Fruit fly (Drosophila melanogaster) whole organism, embryonic: Measurements from ENCODE around the gene CG5968.

Experiments
- Antp ChIP-seq: fragments of 200-800 bp; sonication (Bioruptor generic); optimal IDR thresholded peaks from 3 replicates; lab custom pipeline; 2016; ENCODE audit warnings: missing biosample characterization, missing genetic modification characterization
- Asciz ChIP-seq: fragments of 200-800 bp; sonication (Bioruptor generic); optimal IDR thresholded peaks from 2 replicates; lab custom pipeline; 2017; ENCODE audit warnings: missing biosample characterization, mild to moderate bottlenecking, missing genetic modification characterization, missing genetic modification reagents
- Bgb ChIP-seq: fragments of 200-800 bp; sonication (Bioruptor generic); IDR thresholded peaks from 2 replicates; pipeline ENCODE4 v1.3.6; 2022; ENCODE audit warnings: missing biosample characterization, missing genetic modification characterization; ENCODE audit not compliant: partially characterized antibody
- CG1024 ChIP-seq: fragments of 200-800 bp; sonication (Bioruptor generic); IDR thresholded peaks from 2 replicates; pipeline ENCODE4 v1.3.6; 2022; ENCODE audit warnings: missing biosample characterization, missing genetic modification characterization
- CG10321 ChIP-seq: fragments of 200-800 bp; sonication (Bioruptor generic); IDR thresholded peaks from 2 replicates; pipeline ENCODE4 v1.3.6; 2022; ENCODE audit warnings: missing biosample characterization, missing genetic modification characterization
- CG10979 ChIP-seq: fragments of 200-800 bp; sonication (Bioruptor generic); optimal IDR thresholded peaks from 2 replicates; lab custom pipeline; 2018; ENCODE audit warnings: missing biosample characterization, mild to moderate bottlenecking, missing genetic modification characterization, moderate library complexity
- CG13775 ChIP-seq: fragments of 200-800 bp; sonication (Bioruptor generic); optimal IDR thresholded peaks from 3 replicates; lab custom pipeline; 2017; ENCODE audit warnings: missing biosample characterization, mild to moderate bottlenecking, missing genetic modification characterization
- CG16813 ChIP-seq: fragments of 200-800 bp; sonication (Bioruptor generic); IDR thresholded peaks from 3 replicates; pipeline ENCODE4 v1.3.6; 2022; ENCODE audit warnings: missing biosample characterization, missing genetic modification characterization; ENCODE audit not compliant: partially characterized antibody
- CG17612 ChIP-seq: fragments of 200-800 bp; sonication (Bioruptor generic); IDR thresholded peaks from 2 replicates; pipeline ENCODE4 v1.3.6; 2022; ENCODE audit warnings: missing biosample characterization, missing genetic modification characterization
- CG17912 ChIP-seq: fragments of 200-800 bp; sonication (Bioruptor generic); optimal IDR thresholded peaks from 2 replicates; lab custom pipeline; 2018; ENCODE audit warnings: missing biosample characterization, mild to moderate bottlenecking, missing genetic modification characterization
- CG2120 ChIP-seq: fragments of 200-800 bp; sonication (Bioruptor generic); optimal IDR thresholded peaks from 3 replicates; lab custom pipeline; 2016; ENCODE audit warnings: missing biosample characterization, missing genetic modification characterization
- CG2875 ChIP-seq: fragments of 200-800 bp; sonication (Bioruptor generic); optimal IDR thresholded peaks from 2 replicates; lab custom pipeline; 2017; ENCODE audit warnings: missing biosample characterization, mild to moderate bottlenecking, missing genetic modification characterization, missing genetic modification reagents
- CG3281 ChIP-seq: fragments of 200-800 bp; sonication (Bioruptor generic); optimal IDR thresholded peaks from 3 replicates; lab custom pipeline; 2017; ENCODE audit warnings: missing biosample characterization, mild to moderate bottlenecking, missing genetic modification characterization
- CG3995 ChIP-seq: fragments of 200-800 bp; sonication (Bioruptor generic); optimal IDR thresholded peaks from 3 replicates; lab custom pipeline; 2016; ENCODE audit warnings: missing biosample characterization, missing genetic modification characterization
- CG5245 ChIP-seq: fragments of 200-800 bp; sonication (Bioruptor generic); optimal IDR thresholded peaks from 3 replicates; lab custom pipeline; 2016; ENCODE audit warnings: missing biosample characterization, missing genetic modification characterization
- CG8089 ChIP-seq: fragments of 200-800 bp; sonication (Bioruptor generic); optimal IDR thresholded peaks from 3 replicates; lab custom pipeline; 2016; ENCODE audit warnings: missing biosample characterization, missing genetic modification characterization
- CG8359 ChIP-seq: fragments of 200-800 bp; sonication (Bioruptor generic); optimal IDR thresholded peaks from 2 replicates; lab custom pipeline; 2017; ENCODE audit warnings: missing biosample characterization, mild to moderate bottlenecking, missing genetic modification characterization, borderline replicate concordance
- CG9727 ChIP-seq: fragments of 200-800 bp; sonication (Bioruptor generic); optimal IDR thresholded peaks from 3 replicates; lab custom pipeline; 2017; ENCODE audit warnings: missing biosample characterization, mild to moderate bottlenecking, missing genetic modification characterization
- Dip2 ChIP-seq: fragments of 200-800 bp; sonication (Bioruptor generic); IDR thresholded peaks from 2 replicates; pipeline ENCODE4 v1.3.6; 2022; ENCODE audit warnings: missing biosample characterization, missing genetic modification characterization
- E2f1 ChIP-seq: fragments of 200-800 bp; sonication (Bioruptor generic); IDR thresholded peaks from 2 replicates; pipeline ENCODE4 v1.3.6; 2022; ENCODE audit warnings: missing biosample characterization, missing genetic modification characterization
- Fer1 ChIP-seq: fragments of 200-800 bp; sonication (Bioruptor generic); optimal IDR thresholded peaks from 2 replicates; lab custom pipeline; 2017; ENCODE audit warnings: missing biosample characterization, mild to moderate bottlenecking, missing genetic modification characterization
- MBD-R2 ChIP-seq: fragments of 200-800 bp; sonication (Bioruptor generic); IDR thresholded peaks from 2 replicates; pipeline ENCODE4 v1.3.6; 2022; ENCODE audit warnings: missing biosample characterization, missing genetic modification characterization
- MESR4 ChIP-seq: fragments of 200-800 bp; sonication (Bioruptor generic); optimal IDR thresholded peaks from 2 replicates; lab custom pipeline; 2018; ENCODE audit warnings: missing biosample characterization, mild to moderate bottlenecking, missing genetic modification characterization, moderate library complexity
- Mad ChIP-seq: fragments of 200-800 bp; sonication (Bioruptor generic); optimal IDR thresholded peaks from 2 replicates; lab custom pipeline; 2016; ENCODE audit warnings: missing biosample characterization, missing genetic modification characterization
- NK7.1 ChIP-seq: fragments of 200-800 bp; sonication (Bioruptor generic); optimal IDR thresholded peaks from 3 replicates; lab custom pipeline; 2016; ENCODE audit warnings: missing biosample characterization, missing genetic modification characterization
- Xrp1 ChIP-seq: fragments of 200-800 bp; sonication (Bioruptor generic); IDR thresholded peaks from 2 replicates; pipeline ENCODE4 v1.3.6; 2022; ENCODE audit warnings: missing biosample characterization, missing genetic modification characterization
- ab ChIP-seq: fragments of 200-800 bp; sonication (Bioruptor generic); optimal IDR thresholded peaks from 2 replicates; lab custom pipeline; 2016; ENCODE audit warnings: missing biosample characterization, missing genetic modification characterization
- az2 ChIP-seq: fragments of 200-800 bp; sonication (Bioruptor generic); optimal IDR thresholded peaks from 3 replicates; lab custom pipeline; 2016; ENCODE audit warnings: missing biosample characterization, missing genetic modification characterization
- bsh ChIP-seq, 2 experiments: fragments of 200-800 bp; sonication (Bioruptor generic); optimal IDR thresholded peaks; 2 replicates each; lab custom pipeline; 2017 to 2018; ENCODE audit warnings: mild to moderate bottlenecking in 2 of 2, missing biosample characterization in 2 of 2, missing genetic modification characterization in 2 of 2, moderate library complexity in 1 of 2
- chif ChIP-seq, 2 experiments: fragments of 200-800 bp; sonication (Bioruptor generic); optimal IDR thresholded peaks; 3 replicates each; lab custom pipeline; 2016; ENCODE audit warnings: missing biosample characterization in 2 of 2, missing genetic modification characterization in 2 of 2
- chn ChIP-seq: fragments of 200-800 bp; sonication (Bioruptor generic); optimal IDR thresholded peaks from 2 replicates; lab custom pipeline; 2016; ENCODE audit warnings: missing biosample characterization, missing genetic modification characterization
- corto ChIP-seq: fragments of 200-800 bp; sonication (Bioruptor generic); optimal IDR thresholded peaks from 2 replicates; lab custom pipeline; 2016; ENCODE audit warnings: missing biosample characterization, mild to moderate bottlenecking, missing genetic modification characterization, moderate library complexity
- cwo ChIP-seq: fragments of 200-800 bp; sonication (Bioruptor generic); optimal IDR thresholded peaks from 3 replicates; lab custom pipeline; 2017; ENCODE audit warnings: missing biosample characterization, missing genetic modification characterization, mild to moderate bottlenecking, moderate library complexity, missing genetic modification reagents
- emc ChIP-seq: fragments of 200-800 bp; sonication (Bioruptor generic); optimal IDR thresholded peaks from 2 replicates; lab custom pipeline; 2016; ENCODE audit warnings: missing biosample characterization, missing genetic modification characterization
- ewg ChIP-seq: fragments of 200-800 bp; sonication (Bioruptor generic); optimal IDR thresholded peaks from 3 replicates; lab custom pipeline; 2017; ENCODE audit warnings: mild to moderate bottlenecking, missing biosample characterization, missing genetic modification reagents, missing genetic modification characterization
- fd102C ChIP-seq: fragments of 200-800 bp; sonication (Bioruptor generic); optimal IDR thresholded peaks from 2 replicates; lab custom pipeline; 2018; ENCODE audit warnings: missing biosample characterization, mild to moderate bottlenecking, missing genetic modification characterization, moderate library complexity
- fd64A ChIP-seq: fragments of 200-800 bp; sonication (Bioruptor generic); optimal IDR thresholded peaks from 3 replicates; lab custom pipeline; 2018; ENCODE audit warnings: missing biosample characterization, mild to moderate bottlenecking, missing genetic modification characterization
- gro ChIP-seq: fragments of 200-800 bp; sonication (Bioruptor generic); optimal IDR thresholded peaks from 2 replicates; lab custom pipeline; 2016; ENCODE audit warnings: missing biosample characterization, missing genetic modification characterization
- kay ChIP-seq: fragments of 200-800 bp; sonication (Bioruptor generic); optimal IDR thresholded peaks from 2 replicates; lab custom pipeline; 2016; ENCODE audit warnings: missing biosample characterization, missing genetic modification characterization
- ken ChIP-seq: fragments of 200-800 bp; sonication (Bioruptor generic); IDR thresholded peaks from 3 replicates; pipeline ENCODE4 v1.3.6; 2022; ENCODE audit warnings: missing biosample characterization, missing genetic modification characterization
- kni ChIP-seq: fragments of 200-800 bp; sonication (Bioruptor generic); optimal IDR thresholded peaks from 3 replicates; lab custom pipeline; 2017; ENCODE audit warnings: mild to moderate bottlenecking, missing biosample characterization, missing genetic modification reagents, missing genetic modification characterization
- knrl ChIP-seq: fragments of 200-800 bp; sonication (Bioruptor generic); IDR thresholded peaks from 3 replicates; pipeline ENCODE4 v1.3.6; 2022; ENCODE audit warnings: missing biosample characterization, missing genetic modification characterization; ENCODE audit not compliant: partially characterized antibody
- maf-S ChIP-seq: fragments of 200-800 bp; sonication (Bioruptor generic); optimal IDR thresholded peaks from 2 replicates; lab custom pipeline; 2016; ENCODE audit warnings: missing biosample characterization, missing genetic modification characterization
- oc ChIP-seq: fragments of 200-800 bp; sonication (Bioruptor generic); optimal IDR thresholded peaks from 2 replicates; lab custom pipeline; 2018; ENCODE audit warnings: missing biosample characterization, mild to moderate bottlenecking, missing genetic modification characterization, moderate library complexity
- pho ChIP-seq: fragments of 200-800 bp; sonication (Bioruptor generic); optimal IDR thresholded peaks from 2 replicates; lab custom pipeline; 2016; ENCODE audit warnings: missing biosample characterization, missing genetic modification characterization
- pros ChIP-seq: fragments of 200-800 bp; sonication (Bioruptor generic); optimal IDR thresholded peaks from 3 replicates; lab custom pipeline; 2019; ENCODE audit warnings: missing biosample characterization, mild to moderate bottlenecking, missing genetic modification characterization, moderate library complexity
- run ChIP-seq: fragments of 200-800 bp; sonication (Bioruptor generic); optimal IDR thresholded peaks from 3 replicates; lab custom pipeline; 2018; ENCODE audit warnings: missing biosample characterization, mild to moderate bottlenecking, missing genetic modification characterization
- sna ChIP-seq: fragments of 200-800 bp; sonication (Bioruptor generic); IDR thresholded peaks from 2 replicates; pipeline ENCODE4 v1.3.6; 2022; ENCODE audit warnings: missing biosample characterization, missing genetic modification characterization; ENCODE audit not compliant: partially characterized antibody
- tin ChIP-seq: fragments of 200-800 bp; sonication (Bioruptor generic); optimal IDR thresholded peaks from 3 replicates; lab custom pipeline; 2016; ENCODE audit warnings: missing biosample characterization, missing genetic modification characterization
- unc-4 ChIP-seq: fragments of 200-800 bp; sonication (Bioruptor generic); IDR thresholded peaks from 2 replicates; pipeline ENCODE4 v1.3.6; 2022; ENCODE audit warnings: missing biosample characterization, missing genetic modification characterization; ENCODE audit not compliant: partially characterized antibody
- usp ChIP-seq: fragments of >200 bp; optimal IDR thresholded peaks from 2 replicates; lab custom pipeline; 2017; ENCODE audit warnings: missing biosample characterization, missing genetic modification characterization

Gene CG5968

dm6 chr2L:16523091-16523490 lies 26.7 kb downstream of the CG5968 start (continued):
- TF ChIP-seq Dip2 (no peak), unc-4 (GFP tag; lab: Robert Waterston, UW) (no peak), knrl (no peak), CG10979 (tag; lab: Kevin White, UChicago) (no peak), kay (GFP tag; lab: Kevin White, UChicago) (no peak), ab (no peak), run (no peak), az2 (GFP tag; lab: Kevin White, UChicago) (no peak), CG10321 (GFP tag; lab: Robert Waterston, UW) (no peak), CG3281 (no peak), tin (GFP tag; lab: Kevin White, UChicago) (no peak), bsh (GFP tag; optimal IDR thresholded peaks at IDR 0.05; lab: Kevin White, UChicago) (peak; percentile 22 to 50), CG13775 (GFP tag; lab: Kevin White, UChicago) (no peak), CG5245 (GFP tag; lab: Kevin White, UChicago) (no peak), CG2875 (peak; percentile 32), CG2120 (GFP tag; lab: Kevin White, UChicago) (no peak), gro (GFP tag; lab: Kevin White, UChicago) (no peak), Bgb (GFP tag; lab: Robert Waterston, UW) (no peak), ewg (GFP tag; lab: Kevin White, UChicago) (no peak), chn (GFP tag; lab: Kevin White, UChicago) (no peak), corto (GFP tag; lab: Kevin White, UChicago) (no peak), cwo (GFP tag; lab: Kevin White, UChicago) (no peak), NK7.1 (GFP tag; lab: Kevin White, UChicago) (no peak), oc (peak; percentile 47), usp (GFP tag; lab: Kevin White, UChicago) (no peak), Antp (no peak), ken (GFP tag; lab: Robert Waterston, UW) (no peak), CG3995 (GFP tag; lab: Kevin White, UChicago) (no peak), E2f1 (GFP tag; lab: Robert Waterston, UW) (no peak), CG8359 (GFP tag; lab: Kevin White, UChicago) (peak; percentile 8), emc (GFP tag; lab: Kevin White, UChicago) (no peak), Fer1 (GFP tag; lab: Kevin White, UChicago) (no peak), Xrp1 (GFP tag; lab: Robert Waterston, UW) (peak; percentile 38; the same call in 1 of the 2 replicates), CG1024 (GFP tag; lab: Robert Waterston, UW) (peak; percentile 19; the same call in 1 of the 2 replicates), CG17612 (GFP tag; lab: Robert Waterston, UW) (no peak), kni (peak; percentile 60), MBD-R2 (GFP tag; lab: Robert Waterston, UW) (no peak), sna (GFP tag; lab: Robert Waterston, UW) (no peak), CG8089 (GFP tag; lab: Kevin White, UChicago) (no peak), pros (GFP tag; lab: Kevin White, UChicago) (no peak), Asciz (GFP tag; lab: Kevin White, UChicago) (peak; percentile 70), maf-S (no peak), MESR4 (GFP tag; lab: Kevin White, UChicago) (no peak), Mad (GFP tag; lab: Kevin White, UChicago) (no peak), chif (GFP tag; optimal IDR thresholded peaks at IDR 0.05; lab: Kevin White, UChicago) (no peak), CG9727 (GFP tag; lab: Kevin White, UChicago) (peak; percentile 2), CG17912 (GFP tag; lab: Kevin White, UChicago) (no peak), fd102C (no peak), CG16813 (GFP tag; lab: Robert Waterston, UW) (no peak), fd64A (GFP tag; lab: Kevin White, UChicago) (peak; percentile 80), pho (GFP tag; lab: Kevin White, UChicago) (no peak)
